Fruit fly (Drosophila melanogaster): ENCODE measurements around the gene N.

The N gene

DNA sequence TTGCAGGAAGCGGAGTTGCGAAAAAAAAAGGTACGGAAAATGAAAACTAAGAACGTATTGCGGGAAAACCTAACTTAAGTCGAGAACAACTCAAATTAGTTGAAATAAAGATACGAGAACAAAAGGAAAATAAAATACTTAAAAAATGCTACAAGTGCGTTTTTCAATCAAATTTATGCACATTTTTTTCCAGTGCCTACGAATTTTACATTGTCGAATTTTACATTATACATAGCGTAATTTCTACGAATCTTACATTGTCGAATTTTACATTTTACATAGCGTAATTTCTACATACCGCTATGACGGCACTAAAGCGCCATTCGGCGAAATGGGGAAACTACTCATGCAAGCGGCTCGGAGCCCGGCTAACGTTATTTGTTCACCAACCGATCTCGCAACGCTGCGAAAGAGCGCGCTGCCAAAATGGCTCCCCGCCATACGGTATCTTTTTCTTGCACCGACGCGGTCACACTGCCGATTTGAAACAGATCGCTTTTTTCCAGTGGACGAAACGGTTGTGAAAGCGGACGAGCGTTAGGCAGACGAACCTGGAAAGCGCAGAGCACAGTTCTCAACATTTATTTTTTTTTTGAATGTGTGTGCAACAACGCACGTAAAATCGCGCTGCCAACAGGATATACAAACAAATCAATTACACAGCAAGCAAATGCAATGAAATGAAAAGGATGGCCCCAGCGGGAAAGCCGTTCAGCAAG lies at the start of gene N:
Gene N (plus strand): TSS at position 488 of the 719 bp plus-strand sequence.
- TF ChIP-seq noc (tag; optimal IDR thresholded peaks at IDR 0.05) = no peak

DNA sequence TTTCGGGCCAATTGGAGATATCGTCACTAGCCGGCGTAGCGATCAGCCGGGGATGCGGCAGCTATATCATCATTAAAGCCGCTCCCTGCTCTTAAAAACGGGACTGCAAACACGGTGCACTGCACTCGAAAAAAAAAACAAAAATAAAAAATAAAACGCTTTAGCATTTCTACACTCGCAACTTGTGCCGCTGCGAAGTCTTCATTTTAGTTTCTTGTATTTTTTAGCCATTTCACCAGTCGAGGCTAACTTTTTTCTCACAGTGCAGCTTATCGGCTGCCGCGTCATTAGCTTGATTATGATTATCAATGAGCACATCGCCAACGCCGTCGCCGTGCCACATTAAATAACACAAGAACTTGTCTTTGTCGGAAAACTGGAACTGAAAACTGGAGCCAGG lies 48.8 kb upstream of the N start:
- TF ChIP-seq noc (tag; optimal IDR thresholded peaks at IDR 0.05) = no peak

DNA sequence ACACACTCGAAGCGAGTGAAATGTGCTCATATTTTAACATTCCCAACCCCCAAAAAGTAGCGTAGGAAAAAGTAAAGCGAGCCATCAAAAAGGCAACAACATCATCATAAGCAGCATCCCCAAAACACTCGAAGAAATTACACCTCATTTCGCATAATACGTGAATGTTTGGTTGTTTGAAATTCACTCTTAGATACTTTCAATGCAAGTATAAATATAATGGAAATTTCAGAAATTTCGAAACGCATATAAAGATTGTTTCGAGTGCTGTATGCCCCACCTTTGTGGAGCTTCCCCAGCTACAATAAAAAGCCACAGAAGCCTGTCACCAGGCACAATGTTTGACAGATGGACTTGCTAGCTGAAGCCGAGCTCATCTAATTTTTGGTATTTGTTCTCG lies 47.6 kb upstream of the N start:
- no peak for TF ChIP-seq noc (tag; optimal IDR thresholded peaks at IDR 0.05)

DNA sequence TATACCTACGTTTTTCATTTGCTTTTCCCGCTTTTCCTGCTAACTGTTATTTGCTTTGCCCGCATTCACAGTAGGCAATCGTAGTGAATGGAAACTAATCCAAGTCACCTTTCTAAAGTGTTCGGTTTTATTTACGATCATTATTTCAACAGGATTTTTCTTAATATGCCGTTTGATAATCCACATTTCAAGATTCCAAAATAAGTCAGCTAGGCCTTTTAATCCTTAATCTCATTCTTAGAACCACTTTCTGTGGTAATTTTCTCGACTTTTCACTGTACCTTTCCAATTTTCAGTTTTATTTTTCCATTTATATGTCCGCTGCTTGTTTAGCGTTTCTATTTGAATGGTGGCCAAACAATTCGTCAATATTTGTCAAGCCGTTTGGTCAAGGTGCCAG lies 43.7 kb upstream of the N start:
- TF ChIP-seq noc (tag; optimal IDR thresholded peaks at IDR 0.05) = no peak

DNA sequence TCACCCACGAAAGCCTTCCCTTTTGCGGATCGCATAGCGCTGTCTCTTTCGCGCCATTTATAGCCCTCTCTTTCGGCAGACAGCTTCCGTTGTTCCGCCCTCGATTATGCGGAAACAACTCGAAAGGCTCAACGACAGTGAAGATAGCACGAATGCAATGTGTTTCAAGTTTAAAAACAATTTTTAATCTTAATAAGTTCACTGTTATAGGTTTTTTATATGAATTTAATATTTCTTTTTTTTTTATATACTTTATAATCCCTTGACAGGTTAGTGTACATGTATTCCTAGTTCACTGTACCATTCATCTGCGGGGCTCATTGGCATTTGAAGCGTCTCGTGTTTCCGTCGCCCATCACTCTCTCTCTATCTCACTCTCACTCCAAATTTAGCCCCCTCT lies 38.3 kb upstream of the N start:
- no peak for TF ChIP-seq noc (tag; optimal IDR thresholded peaks at IDR 0.05)

DNA sequence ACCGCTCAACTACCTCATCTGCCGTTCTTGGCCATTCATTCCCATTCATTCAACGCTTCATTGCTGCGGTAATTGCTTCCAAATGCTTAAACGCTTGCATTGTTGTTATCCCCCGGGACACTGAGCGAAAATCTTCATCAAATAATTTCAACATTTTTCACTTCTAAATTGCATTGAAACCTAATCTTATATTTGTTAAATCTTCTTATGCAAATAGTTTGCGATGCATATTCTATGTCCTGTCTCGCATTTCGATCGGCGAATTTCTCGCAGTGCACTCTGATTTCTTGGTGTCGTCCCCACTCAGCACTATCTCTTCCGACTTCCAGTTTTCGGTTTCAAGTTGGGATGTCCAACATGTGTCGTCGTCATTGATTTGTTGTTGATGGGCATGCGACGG lies 37.7 kb upstream of the N start:
- peak; percentile 15 for TF ChIP-seq noc (tag; optimal IDR thresholded peaks at IDR 0.05)

DNA sequence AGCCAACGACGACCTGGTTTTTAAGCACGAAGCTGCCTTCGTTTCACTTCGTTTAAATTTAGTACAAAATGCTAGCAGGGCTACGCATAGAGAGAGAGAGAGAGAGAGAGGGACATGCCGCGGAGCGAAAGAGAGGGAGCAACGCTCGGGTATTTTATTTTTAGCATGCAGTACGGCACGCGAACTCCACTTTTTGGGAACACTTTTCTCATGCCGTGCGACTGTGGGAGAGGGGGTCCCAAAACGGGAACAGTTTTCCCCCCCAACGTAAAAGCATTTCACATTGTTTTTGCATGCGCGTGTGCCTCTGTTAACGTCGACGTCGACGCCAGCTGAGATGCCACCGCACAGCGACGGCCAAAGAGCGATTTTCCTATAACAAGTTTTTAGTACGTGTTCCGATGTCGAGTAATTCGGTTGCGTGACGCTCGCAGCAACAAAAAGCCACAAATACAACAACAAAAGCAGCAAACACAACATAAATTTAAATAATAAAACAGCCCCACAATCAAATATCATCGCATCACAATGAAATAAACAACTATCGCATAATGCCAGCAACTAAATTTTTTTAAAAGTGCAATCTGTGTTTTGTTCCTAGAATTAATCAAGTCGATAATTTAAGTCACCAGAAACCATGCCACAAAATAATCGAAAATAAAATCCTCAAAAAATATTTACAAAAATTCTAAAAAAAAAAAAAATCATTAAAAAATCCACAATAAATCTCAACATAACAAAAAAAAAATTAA lies 35.3 kb upstream of the N start:
- TF ChIP-seq noc (tag; optimal IDR thresholded peaks at IDR 0.05) = no peak

DNA sequence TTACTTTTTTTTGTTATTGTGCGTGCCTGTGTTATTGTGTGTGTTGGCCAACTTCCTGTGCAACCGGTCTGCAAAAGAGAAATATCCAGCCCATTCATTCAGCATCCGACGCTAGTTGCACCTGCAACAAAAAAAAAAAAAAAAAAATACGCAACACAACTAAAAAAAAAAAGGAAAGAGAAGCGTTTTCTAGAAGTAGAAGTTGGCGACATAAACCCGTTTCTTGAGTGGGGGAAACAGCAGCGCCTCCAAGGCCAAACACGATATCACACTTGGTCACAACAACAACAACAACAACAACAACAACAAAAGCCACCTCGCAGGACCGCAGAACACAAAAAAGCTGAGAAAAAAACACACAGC lies 34.8 kb upstream of the N start:
- TF ChIP-seq noc (tag; optimal IDR thresholded peaks at IDR 0.05) = no peak

DNA sequence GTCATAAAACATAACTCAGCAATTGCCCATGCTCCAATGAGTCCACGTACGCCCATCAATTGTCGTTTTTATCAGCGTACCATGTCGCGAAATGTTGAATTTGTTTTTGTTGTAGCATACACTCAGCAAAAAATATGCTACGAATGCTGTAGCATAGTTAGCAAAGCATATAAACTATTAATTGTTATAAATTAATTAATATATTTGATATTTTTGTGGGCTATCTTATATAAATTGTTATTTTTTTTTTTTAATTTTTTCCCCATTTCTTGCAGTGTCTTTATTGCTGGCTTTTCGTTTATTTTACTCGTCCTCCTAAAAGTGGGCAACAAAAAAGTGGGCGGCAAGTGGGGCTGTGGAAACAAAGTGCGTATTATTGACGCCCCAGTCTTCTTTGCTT lies 25.8 kb upstream of the N start:
- peak; percentile 27 for TF ChIP-seq noc (tag; optimal IDR thresholded peaks at IDR 0.05)

DNA sequence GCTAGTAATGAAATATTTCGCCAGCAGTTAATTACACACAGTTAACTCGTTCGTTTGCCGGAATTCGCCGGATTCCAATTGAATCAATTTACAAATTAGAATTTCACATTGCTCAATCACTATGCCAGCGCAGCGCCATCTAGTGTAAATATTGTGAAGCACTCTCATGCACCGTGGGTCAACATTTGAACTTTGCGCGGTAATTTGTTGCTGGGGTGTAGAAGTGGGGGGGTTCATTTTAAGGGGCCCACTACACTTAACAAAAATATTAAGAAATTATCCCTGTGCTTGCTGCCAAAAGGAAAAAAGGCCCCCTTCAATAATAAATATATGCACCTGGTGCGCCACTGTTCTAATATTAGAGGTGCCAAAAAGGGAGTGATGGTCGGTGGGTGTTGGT lies 11.0 kb upstream of the N start:
- no peak for TF ChIP-seq noc (tag; optimal IDR thresholded peaks at IDR 0.05)

DNA sequence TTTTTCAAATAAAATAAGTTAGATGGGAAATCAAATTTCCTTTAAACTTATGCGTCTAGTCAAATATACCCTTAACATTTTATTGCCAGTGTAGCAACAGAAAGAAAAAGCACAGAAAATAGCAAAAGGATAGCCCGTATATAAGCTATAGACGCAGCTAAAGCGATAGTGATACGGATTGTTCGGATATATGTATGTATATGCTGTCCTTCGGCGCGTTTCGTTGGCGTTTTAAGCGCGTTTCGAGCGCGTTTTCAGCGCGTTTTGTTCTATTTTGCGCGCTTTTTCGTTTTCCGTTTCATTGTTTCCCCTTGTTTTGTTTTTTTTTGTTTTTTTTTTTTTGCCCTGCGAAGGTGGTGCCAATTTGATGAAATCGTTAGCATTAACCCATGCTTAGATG lies 7.1 kb upstream of the N start:
- no peak for TF ChIP-seq noc (tag; optimal IDR thresholded peaks at IDR 0.05)

DNA sequence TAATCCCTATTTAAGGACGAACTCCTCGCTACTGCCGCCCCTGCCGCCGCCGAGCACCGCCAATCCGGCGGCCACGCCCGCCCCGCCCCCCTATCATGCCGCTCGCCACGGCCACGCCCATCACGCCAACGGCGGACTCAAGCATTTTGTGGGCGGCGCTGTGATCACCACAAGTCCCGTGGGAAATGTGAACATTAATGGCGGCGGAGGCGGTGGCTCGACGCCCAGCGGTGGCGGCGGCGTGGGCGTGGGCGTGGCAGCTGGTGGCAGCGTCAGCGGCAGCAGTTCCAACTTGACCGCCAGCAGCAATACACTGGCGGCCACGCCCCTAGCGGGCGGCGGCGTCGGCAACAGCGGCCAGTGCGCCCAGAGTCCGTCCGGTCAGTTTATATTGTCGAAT lies 2.7 kb upstream of the N start:
- no peak for TF ChIP-seq noc (tag; optimal IDR thresholded peaks at IDR 0.05)

DNA sequence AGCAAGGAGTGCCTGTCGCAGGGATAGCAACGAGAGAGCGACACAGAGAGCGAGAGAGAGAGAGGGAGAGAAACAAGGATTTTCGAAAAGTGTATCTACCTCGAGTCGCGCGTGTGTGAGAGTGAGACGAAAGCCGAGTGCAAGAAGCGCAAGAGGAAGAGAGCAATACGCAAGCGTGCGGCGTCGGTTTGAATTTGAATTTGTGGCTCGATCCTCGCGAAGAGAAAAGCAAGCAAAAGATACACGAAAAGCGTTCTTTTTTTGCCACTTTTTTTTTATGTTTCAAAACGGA lies 378 bp downstream of the N start:
- no peak for TF ChIP-seq noc (tag; optimal IDR thresholded peaks at IDR 0.05)

DNA sequence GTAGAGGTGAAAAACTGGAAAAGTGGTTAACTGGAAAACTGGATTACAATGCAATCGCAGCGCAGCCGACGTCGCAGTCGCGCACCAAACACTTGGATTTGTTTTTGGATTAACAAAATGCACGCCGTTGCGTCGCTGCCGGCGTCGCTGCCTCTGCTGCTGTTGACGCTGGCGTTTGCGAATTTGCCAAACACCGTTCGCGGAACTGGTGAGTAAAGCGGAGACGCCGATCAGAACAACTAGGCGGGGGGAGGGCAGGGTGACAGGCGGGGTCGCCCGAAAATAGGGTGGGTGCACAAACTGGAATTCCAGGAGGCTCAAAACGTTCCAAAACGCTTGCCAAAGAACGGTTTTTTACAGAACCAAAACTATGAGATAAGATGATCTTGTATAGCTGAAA lies 950 bp downstream of the N start:
- TF ChIP-seq noc (tag; optimal IDR thresholded peaks at IDR 0.05) = no peak

DNA sequence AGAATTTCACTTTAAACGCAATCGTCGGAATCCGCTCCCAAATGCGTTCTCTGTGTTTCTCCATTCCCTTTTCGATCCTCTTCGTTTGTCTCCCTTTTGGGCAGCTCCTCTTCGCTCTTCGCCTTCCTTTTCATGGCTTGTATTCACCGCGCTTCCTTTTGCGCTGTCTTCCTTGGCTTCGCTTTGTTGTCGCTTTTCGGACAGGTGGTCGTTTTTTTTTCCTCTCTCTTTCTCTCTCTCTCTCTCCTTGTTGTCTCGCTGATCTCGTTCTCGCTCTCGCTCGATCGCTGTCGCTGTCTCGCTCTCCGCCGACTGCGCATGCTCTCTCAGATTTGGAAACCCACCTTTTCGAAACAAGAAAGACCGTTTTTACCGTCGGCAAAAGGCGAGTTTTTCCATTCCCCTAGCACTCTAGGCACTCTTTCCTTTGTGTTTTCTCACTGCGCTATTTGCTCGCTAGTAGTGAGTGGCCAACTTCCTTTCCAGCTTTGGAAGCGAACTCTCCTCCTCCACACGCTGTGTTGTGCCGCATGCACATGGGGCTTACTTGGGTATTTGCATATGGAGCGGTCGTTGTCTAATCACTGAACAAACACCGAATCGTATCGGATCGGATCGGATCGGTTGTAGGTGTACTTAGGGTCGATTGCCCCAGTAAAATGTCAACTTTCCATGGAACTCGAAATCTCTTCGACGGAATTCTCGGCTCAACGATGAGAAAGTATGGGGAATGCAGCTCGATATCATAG lies 1.8 kb downstream of the N start:
- no peak for TF ChIP-seq noc (tag; optimal IDR thresholded peaks at IDR 0.05)

DNA sequence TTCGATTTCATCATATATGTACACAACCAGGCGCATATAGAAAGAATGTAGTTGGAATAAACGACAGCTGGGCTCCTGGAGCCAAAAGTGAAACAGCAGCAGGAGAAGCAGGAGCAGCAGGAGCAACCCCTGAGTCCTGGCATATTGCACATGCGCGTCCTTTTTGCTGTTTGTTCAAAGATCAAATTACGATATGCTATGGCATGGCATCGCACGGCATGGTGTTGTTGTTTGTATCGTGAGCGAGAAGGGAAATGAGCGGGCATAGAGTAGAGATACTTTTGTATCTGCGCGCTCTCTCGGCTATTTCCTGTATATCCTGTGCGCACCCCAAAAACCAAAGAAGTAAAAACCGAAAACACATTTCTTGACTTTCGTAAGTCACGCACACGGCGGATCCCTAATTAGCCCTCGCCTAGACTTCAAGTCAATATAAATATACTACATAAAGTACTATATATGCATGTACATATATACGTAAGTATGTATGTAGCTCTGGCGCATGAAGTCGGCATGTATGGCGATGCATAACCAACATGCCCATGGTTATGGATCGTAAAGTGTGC lies 3.3 kb downstream of the N start:
- TF ChIP-seq noc (tag; optimal IDR thresholded peaks at IDR 0.05) = no peak

DNA sequence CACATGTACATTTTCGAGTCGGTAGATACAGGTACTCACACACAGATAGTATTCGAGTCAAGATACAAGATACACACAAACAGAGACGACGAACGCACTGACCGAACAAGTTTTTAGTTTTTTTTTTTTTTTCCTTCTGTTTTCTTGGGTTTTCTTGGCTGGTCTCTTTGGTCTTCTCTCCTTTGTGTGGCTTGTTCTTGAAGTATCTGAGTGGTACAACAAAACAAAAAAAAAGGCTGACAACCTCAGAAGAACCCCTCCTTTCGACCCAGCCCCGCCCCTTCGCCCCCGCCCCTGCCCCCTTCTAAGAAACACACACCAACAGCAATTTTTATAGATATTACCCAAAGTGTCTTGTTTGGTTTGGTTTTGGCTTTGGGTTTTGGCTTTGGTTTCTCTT lies 5.3 kb downstream of the N start:
- no peak for TF ChIP-seq noc (tag; optimal IDR thresholded peaks at IDR 0.05)

All from whole organism, larva.